Worm (Caenorhabditis elegans): ENCODE measurements around the gene F46H5.11.

Gene F46H5.11

DNA sequence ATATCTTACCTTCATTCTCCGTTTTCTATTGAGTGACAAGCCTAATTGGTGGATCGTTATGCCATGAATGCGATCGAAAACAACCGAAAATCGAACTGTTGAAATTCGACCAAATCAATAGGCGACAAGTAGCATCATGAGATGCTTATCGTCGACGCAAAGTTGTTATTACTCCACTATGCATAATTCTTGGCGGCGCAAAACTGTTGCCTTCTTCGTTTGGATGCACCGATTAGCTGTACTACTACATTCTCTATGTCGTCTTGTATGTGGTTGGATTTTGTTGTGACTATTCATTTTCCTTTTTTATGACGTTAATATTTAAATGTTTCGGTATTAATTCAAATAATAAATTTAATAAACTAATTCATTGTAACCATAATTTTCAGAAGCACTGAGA, at the start of gene F46H5.11:
Gene F46H5.11 (minus strand): TSS at position 101 of the 400 bp plus-strand sequence.
- TF ChIP-seq dao-5 (tag; optimal IDR thresholded peaks at IDR 0.05), result no peak
- no peak for TF ChIP-seq him-1 (tag; optimal IDR thresholded peaks at IDR 0.05)
- TF ChIP-seq W03F9.2 (tag; optimal IDR thresholded peaks at IDR 0.05), result no peak

DNA sequence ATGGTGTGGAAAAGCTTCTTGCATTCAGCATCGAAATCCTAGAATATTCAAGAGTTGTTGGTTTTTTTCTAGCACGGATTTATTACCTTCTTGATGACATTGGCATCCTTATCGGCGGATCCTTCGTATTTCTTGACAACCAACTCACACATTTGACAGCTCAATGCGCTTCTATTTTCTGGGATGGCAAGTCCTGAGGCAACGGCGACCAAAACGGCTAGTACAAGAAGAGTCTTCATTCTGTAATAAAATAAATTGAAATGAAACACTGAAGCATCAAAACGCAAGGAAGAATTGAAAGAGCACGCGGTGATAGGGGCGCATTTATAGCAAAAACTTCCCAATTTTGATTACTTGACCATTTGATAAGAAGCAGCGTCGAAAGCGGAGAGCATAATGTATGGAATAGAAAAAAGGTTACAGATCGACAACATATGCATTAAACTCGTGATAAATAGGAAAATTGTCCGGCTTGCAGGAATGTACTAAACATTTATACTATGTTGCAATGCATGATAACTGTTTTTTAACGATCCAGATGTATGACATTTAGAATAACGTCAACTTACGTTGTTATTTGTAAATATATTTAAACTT, 48.3 kb upstream of the F46H5.11 start, which contains the start of gene spp-5:
Gene spp-5 (minus strand): TSS at position 240 of the 597 bp plus-strand sequence.
- TF ChIP-seq dao-5 (tag; optimal IDR thresholded peaks at IDR 0.05), result no peak
- peak; percentile 18 for TF ChIP-seq W03F9.2 (tag; optimal IDR thresholded peaks at IDR 0.05)
- TF ChIP-seq him-1 (tag; optimal IDR thresholded peaks at IDR 0.05), result no peak

DNA sequence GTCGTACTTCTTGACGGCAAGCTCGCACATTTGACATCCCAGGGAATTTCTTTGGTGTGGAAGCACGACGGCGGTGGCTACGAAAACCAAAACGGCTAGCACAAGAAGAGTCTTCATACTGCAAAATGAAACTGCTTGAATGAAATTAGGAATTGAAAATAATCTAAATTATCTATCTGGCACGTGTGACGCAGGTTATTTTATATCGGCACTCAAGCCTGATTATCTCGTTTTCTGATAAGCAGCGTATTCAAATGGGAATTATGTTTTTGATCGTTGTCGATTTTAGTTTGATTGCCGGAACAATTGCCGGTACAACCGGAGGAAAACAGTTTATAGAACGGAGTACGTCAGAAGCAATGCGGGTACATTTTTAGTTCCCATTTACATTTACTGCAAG, 46.8 kb upstream of the F46H5.11 start, which contains the start of gene spp-4:
Gene spp-4 (minus strand): TSS at position 118 of the 400 bp plus-strand sequence.
- no peak for TF ChIP-seq W03F9.2 (tag; optimal IDR thresholded peaks at IDR 0.05)
- no peak for TF ChIP-seq him-1 (tag; optimal IDR thresholded peaks at IDR 0.05)
- TF ChIP-seq dao-5 (tag; optimal IDR thresholded peaks at IDR 0.05), result no peak

DNA sequence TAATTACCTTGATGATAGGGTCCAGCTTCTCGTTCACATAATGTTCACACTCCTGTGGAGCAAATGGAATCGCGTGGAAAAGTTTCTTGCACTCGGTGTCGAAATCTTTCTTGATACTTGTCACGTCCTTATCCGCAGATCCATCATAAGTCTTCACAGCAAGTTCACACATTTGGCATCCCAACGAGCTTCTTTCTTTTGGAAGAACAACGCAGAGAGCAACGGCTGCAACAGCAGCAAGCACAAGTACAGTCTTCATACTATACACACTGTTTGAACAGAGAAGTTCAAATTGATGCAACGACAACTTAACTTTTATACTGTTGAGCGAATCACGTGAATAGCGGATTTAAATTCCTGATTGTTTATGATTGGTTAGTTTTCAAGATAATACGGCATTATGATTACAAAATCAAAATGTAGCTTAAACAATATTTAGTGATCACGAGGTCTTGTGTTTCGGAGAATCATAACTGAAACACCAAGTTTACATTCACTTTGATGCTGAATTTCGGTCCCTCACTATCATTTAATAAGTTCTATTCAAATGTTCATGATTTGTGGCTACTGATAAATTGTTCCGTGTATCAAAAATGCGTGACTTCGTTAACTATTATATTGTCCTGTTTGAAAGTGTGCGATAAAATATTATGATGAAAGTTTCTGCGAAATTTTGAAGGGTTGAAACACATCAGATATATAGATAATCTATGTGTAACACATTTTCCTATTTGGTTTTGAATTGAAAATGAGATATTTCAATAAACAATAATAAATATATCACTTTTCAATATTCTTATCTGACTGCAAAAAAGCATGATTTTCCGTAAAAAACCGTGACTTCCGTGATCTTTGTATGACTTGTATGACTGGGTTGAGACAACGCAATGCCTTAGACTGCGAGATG, 44.9 kb upstream of the F46H5.11 start, which contains the start of the genes spp-2 and spp-6:
Gene spp-2 (minus strand): TSS at position 334 of the 907 bp plus-strand sequence.
Gene spp-6 (plus strand): TSS at position 857 of the 907 bp plus-strand sequence.
- no peak for TF ChIP-seq dao-5 (tag; optimal IDR thresholded peaks at IDR 0.05)
- no peak for TF ChIP-seq him-1 (tag; optimal IDR thresholded peaks at IDR 0.05)
- no peak for TF ChIP-seq W03F9.2 (tag; optimal IDR thresholded peaks at IDR 0.05)

DNA sequence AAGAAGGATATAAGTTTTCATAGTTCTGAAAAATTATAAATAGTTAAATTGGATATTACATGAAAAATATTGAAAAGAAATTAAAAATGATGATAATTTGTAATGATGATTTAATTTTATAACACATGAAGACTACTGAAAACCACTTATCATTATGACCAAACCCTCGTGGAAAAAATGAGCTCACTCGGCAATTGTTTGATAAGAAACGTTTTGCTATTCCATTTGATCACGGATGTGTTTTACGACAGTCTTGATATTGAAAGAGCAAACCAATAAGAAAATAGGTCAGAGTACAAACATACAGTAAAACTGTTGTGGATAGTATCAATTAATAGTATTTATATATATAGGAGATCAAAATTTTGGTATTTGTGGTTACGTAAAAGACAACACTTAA, 43.5 kb upstream of the F46H5.11 start, which contains the start of gene spp-3:
Gene spp-3 (minus strand): TSS at position 25 of the 400 bp plus-strand sequence.
- TF ChIP-seq dao-5 (tag; optimal IDR thresholded peaks at IDR 0.05) (no peak), W03F9.2 (tag; optimal IDR thresholded peaks at IDR 0.05) (no peak), him-1 (tag; optimal IDR thresholded peaks at IDR 0.05) (no peak)

DNA sequence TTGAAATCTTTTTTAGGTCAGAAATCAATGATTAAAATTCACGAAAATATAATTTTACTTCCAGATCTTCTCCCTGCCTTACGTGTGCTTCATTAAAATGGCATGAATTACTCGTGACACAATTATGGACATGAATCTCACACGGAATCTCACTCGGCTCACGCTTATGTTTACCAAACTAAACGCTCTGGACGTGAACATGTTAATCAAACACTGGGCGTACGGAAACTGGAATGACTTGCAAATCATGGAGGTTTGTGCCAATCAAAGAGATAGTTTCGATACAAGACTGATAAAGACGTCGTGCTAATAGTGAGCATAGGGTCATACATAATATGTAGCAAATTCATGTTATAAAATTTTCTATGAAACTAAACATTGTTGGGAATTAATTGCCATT, 42.7 kb upstream of the F46H5.11 start:
- no peak for TF ChIP-seq W03F9.2 (tag; optimal IDR thresholded peaks at IDR 0.05)
- no peak for TF ChIP-seq him-1 (tag; optimal IDR thresholded peaks at IDR 0.05)
- no peak for TF ChIP-seq dao-5 (tag; optimal IDR thresholded peaks at IDR 0.05)

DNA sequence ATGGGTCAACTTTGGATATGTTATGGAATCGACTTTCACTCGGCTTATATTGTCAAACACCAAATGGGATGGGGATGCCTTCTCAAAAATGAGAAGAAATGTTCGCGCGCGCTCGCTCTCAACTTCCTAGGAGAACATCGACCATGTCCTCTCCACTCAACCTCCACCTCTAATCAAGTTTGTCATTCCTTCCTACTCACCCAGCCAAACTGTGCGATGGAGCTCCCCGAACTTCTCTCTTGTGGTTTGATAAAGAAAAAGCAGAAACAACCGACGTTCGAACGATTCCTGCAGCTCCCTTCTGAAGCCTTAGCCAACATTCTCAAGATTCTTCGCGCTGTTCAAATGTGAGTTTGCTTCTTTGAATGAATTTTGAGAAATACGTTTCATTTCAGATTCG, 41.4 kb upstream of the F46H5.11 start:
- TF ChIP-seq dao-5 (tag; optimal IDR thresholded peaks at IDR 0.05), result no peak
- no peak for TF ChIP-seq W03F9.2 (tag; optimal IDR thresholded peaks at IDR 0.05)
- no peak for TF ChIP-seq him-1 (tag; optimal IDR thresholded peaks at IDR 0.05)

DNA sequence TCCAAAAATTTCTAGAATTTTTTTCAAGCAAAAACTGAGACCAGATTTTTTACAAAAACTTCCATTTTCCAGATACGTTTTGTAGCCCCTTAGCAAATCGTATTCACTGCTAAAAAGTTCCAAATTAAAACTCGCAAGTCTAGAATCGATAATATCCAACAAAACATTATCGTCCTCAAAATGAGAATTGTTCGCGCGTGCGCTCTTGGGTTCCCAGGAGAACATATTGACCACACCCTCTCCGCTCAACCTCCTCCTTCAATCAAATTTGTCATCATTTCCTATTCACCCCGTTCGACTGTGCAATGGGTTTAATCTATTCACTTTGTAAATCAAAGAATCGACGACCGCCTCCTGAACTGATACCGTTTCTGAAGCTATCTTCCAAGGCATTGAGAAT, 40.0 kb upstream of the F46H5.11 start:
- no peak for TF ChIP-seq dao-5 (tag; optimal IDR thresholded peaks at IDR 0.05)
- TF ChIP-seq W03F9.2 (tag; optimal IDR thresholded peaks at IDR 0.05), result no peak
- no peak for TF ChIP-seq him-1 (tag; optimal IDR thresholded peaks at IDR 0.05)

DNA sequence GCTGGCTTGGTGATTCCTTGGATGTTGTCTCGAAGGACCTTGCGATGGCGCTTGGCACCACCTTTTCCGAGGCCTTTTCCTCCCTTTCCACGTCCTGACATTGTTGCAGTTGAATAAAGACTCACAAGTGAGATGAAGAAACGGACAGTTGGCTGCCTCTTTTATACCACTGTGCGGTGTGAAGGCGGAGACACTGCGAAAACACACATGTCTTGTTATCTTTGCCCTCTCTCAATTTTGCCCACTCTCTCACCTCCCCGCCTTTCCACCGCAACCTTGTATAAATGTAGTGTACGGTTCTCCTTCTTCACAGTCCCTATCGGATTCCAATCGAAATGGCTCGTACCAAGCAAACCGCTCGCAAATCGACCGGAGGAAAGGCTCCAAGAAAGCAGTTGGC, 37.9 kb upstream of the F46H5.11 start, which contains the start of the genes his-38 and his-40:
Gene his-38 (minus strand): TSS at position 101 of the 400 bp plus-strand sequence.
Gene his-40 (plus strand): TSS at position 336 of the 400 bp plus-strand sequence.
- TF ChIP-seq him-1 (tag; optimal IDR thresholded peaks at IDR 0.05) (no peak), dao-5 (tag; optimal IDR thresholded peaks at IDR 0.05) (no peak), W03F9.2 (tag; optimal IDR thresholded peaks at IDR 0.05) (no peak)

DNA sequence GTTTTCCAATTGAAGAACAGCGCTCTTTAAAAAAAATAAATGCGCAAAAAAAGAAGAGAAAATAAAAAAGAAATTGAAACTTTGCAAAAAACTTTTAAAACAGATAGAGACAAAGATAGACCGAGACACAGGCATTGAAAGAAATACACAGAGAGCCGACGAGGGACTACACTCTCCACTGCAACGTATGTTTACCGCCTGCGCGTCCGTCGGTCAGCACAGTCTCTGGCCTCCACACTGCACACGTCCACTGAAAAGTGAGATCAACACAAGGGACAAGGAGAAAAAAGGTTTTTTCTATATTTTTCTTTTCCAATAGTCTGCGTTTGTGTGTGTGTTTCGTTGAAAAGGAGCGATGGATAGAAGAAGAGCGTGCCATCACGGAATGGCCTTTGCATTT, 34.6 kb upstream of the F46H5.11 start:
- no peak for TF ChIP-seq W03F9.2 (tag; optimal IDR thresholded peaks at IDR 0.05)
- TF ChIP-seq dao-5 (tag; optimal IDR thresholded peaks at IDR 0.05), result no peak
- TF ChIP-seq him-1 (tag; optimal IDR thresholded peaks at IDR 0.05), result no peak

DNA sequence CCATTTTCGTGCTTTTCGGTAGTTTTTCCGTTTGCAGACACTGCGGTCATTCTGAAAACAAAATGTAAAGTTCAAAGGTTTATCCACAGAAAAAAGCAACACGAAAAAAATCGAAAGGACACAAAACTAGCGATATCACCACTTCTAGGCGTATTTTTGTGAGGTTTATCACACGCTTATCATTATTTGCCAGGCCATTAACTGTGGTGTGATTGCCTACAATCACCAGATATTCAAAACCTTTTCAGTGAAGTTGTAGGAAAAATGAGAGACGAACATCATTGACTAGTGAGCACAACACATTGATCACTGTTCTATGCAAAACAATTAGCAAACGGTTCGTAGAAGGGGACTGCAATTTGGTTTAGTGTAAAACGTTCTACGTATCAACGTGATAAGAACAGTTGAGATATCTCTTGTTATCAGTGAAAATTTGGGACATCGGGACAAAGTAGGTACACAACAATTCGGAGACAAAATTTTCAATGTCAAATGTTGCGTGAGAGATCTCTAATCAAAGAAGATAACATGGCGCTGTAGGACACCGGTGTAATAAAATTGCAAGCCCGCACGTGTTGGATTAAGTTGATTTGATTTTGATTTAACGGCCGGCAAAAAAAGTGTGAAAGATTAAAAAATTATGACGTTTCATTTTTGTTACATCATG, 33.8 kb upstream of the F46H5.11 start, which contains the start of gene sur-5:
Gene sur-5 (minus strand): TSS at position 51 of the 667 bp plus-strand sequence.
- TF ChIP-seq W03F9.2 (tag; optimal IDR thresholded peaks at IDR 0.05) (no peak), him-1 (tag; optimal IDR thresholded peaks at IDR 0.05) (no peak), dao-5 (tag; optimal IDR thresholded peaks at IDR 0.05) (no peak)

DNA sequence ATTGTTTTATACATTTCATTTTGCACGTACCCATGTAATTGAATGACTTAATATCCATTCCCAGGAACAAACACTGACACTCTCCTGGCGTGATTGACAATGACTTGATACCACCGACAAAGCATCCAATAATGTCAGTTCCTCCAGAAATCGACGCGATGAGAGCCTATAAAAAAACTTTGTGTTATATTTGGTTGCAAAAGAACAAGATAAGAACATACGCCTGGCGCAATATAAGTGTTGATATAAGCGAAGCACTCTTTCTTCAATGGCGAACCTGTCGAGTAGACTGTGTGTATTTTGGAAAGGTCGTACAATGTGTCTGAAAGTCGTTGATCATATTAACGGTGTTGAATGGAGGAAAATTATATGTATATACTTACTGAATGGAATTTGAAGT, 31.2 kb upstream of the F46H5.11 start:
- TF ChIP-seq dao-5 (tag; optimal IDR thresholded peaks at IDR 0.05) (no peak), W03F9.2 (tag; optimal IDR thresholded peaks at IDR 0.05) (no peak), him-1 (tag; optimal IDR thresholded peaks at IDR 0.05) (no peak)

DNA sequence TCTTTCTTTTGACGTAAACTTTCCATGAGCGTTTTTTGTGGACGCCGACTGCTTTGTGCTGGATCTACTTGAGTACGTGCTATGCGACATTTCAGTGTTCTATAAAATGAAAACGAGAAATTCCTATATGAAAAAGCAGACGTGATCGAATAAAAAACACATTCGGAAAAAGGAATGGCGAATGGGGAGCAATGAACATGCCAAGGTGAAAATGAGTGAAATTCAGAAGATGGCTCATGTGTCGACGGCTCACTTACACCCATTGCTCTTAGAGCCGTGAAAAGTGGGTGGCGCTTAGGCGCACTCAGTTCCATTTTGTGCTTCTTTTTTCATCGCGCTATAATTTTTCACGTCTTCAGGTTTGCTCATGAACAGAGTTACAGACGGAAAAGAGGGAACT, 26.8 kb upstream of the F46H5.11 start, which contains the start of gene K03A1.4:
Gene K03A1.4 (minus strand): TSS at position 101 of the 400 bp plus-strand sequence.
- TF ChIP-seq him-1 (tag; optimal IDR thresholded peaks at IDR 0.05) (no peak), W03F9.2 (tag; optimal IDR thresholded peaks at IDR 0.05) (no peak), dao-5 (tag; optimal IDR thresholded peaks at IDR 0.05) (no peak)
